Fruit fly (Drosophila melanogaster) whole organism, embryonic: Measurements from ENCODE around the gene GXIVsPLA2.

ENCODE experiments used
- ATbp ChIP-seq: fragments of 200-800 bp; sonication (Bioruptor generic); optimal IDR thresholded peaks from 2 replicates; lab custom pipeline; 2017; ENCODE audit warnings: missing biosample characterization, mild to moderate bottlenecking, missing genetic modification characterization, missing genetic modification reagents
- Ada2b ChIP-seq: fragments of 200-800 bp; sonication (Bioruptor generic); IDR thresholded peaks from 2 replicates; pipeline ENCODE4 v1.3.6; 2022; ENCODE audit warnings: missing biosample characterization, missing genetic modification characterization
- Aef1 ChIP-seq: fragments of 200-800 bp; sonication (Bioruptor generic); IDR thresholded peaks from 3 replicates; pipeline ENCODE4 v1.3.6; 2022; ENCODE audit warnings: missing biosample characterization, missing genetic modification characterization
- Antp ChIP-seq: fragments of 200-800 bp; sonication (Bioruptor generic); optimal IDR thresholded peaks from 3 replicates; lab custom pipeline; 2016; ENCODE audit warnings: missing biosample characterization, missing genetic modification characterization
- Atf-2 ChIP-seq: fragments of 200-800 bp; sonication (Bioruptor generic); optimal IDR thresholded peaks from 2 replicates; lab custom pipeline; 2016; ENCODE audit warnings: missing biosample characterization, missing genetic modification characterization
- Blimp-1 ChIP-seq: fragments of 200-800 bp; sonication (Bioruptor generic); optimal IDR thresholded peaks from 3 replicates; lab custom pipeline; 2018; ENCODE audit warnings: missing biosample characterization, missing genetic modification characterization, mild to moderate bottlenecking, moderate library complexity, missing genetic modification reagents
- CG10366 ChIP-seq: fragments of 200-800 bp; sonication (Bioruptor generic); IDR thresholded peaks from 2 replicates; pipeline ENCODE4 v1.3.6; 2022; ENCODE audit warnings: missing biosample characterization, missing genetic modification characterization
- CG11696 ChIP-seq: fragments of 200-800 bp; sonication (Bioruptor generic); IDR thresholded peaks from 2 replicates; pipeline ENCODE4 v1.3.6; 2022; ENCODE audit warnings: missing biosample characterization, missing genetic modification characterization
- CG1233 ChIP-seq: fragments of 200-800 bp; sonication (Bioruptor generic); optimal IDR thresholded peaks from 4 replicates; lab custom pipeline; 2018; ENCODE audit warnings: missing biosample characterization, mild to moderate bottlenecking, missing genetic modification characterization
- CG15514 ChIP-seq: fragments of 200-800 bp; sonication (Bioruptor generic); optimal IDR thresholded peaks from 3 replicates; lab custom pipeline; 2017; ENCODE audit warnings: missing biosample characterization, missing genetic modification characterization, mild to moderate bottlenecking, moderate library complexity, missing genetic modification reagents
- CG17328 ChIP-seq: fragments of 200-800 bp; sonication (Bioruptor generic); IDR thresholded peaks from 2 replicates; pipeline ENCODE4 v1.3.6; 2022; ENCODE audit warnings: missing biosample characterization, missing genetic modification characterization
- CG18619 ChIP-seq: fragments of 200-800 bp; sonication (Bioruptor generic); optimal IDR thresholded peaks from 3 replicates; lab custom pipeline; 2017; ENCODE audit warnings: missing biosample characterization, mild to moderate bottlenecking, missing genetic modification characterization
- CG2678 ChIP-seq: fragments of 200-800 bp; sonication (Bioruptor generic); optimal IDR thresholded peaks from 3 replicates; lab custom pipeline; 2019; ENCODE audit warnings: missing biosample characterization, mild to moderate bottlenecking, missing genetic modification characterization, moderate library complexity
- CG3163 ChIP-seq: fragments of 200-800 bp; sonication (Bioruptor generic); optimal IDR thresholded peaks from 3 replicates; lab custom pipeline; 2016; ENCODE audit warnings: missing biosample characterization, missing genetic modification characterization
- CG3281 ChIP-seq: fragments of 200-800 bp; sonication (Bioruptor generic); optimal IDR thresholded peaks from 3 replicates; lab custom pipeline; 2017; ENCODE audit warnings: missing biosample characterization, mild to moderate bottlenecking, missing genetic modification characterization
- CG33213 ChIP-seq: fragments of 200-800 bp; sonication (Bioruptor generic); optimal IDR thresholded peaks from 3 replicates; lab custom pipeline; 2016; ENCODE audit warnings: missing biosample characterization, missing genetic modification characterization
- CG3407 ChIP-seq: fragments of 200-800 bp; sonication (Bioruptor generic); optimal IDR thresholded peaks from 2 replicates; lab custom pipeline; 2018; ENCODE audit warnings: missing biosample characterization, mild to moderate bottlenecking, missing genetic modification characterization
- CG3726 ChIP-seq: fragments of 200-800 bp; sonication (Bioruptor generic); IDR thresholded peaks from 3 replicates; pipeline ENCODE4, ENCODE4 v1.3.6; 2022; ENCODE audit warnings: missing biosample characterization, missing genetic modification characterization
- CG43689 ChIP-seq: fragments of 200-800 bp; sonication (Bioruptor generic); IDR thresholded peaks from 2 replicates; pipeline ENCODE4 v1.3.6; 2022; ENCODE audit warnings: missing biosample characterization, missing genetic modification characterization
- CG4707 ChIP-seq: fragments of 200-800 bp; sonication (Bioruptor generic); optimal IDR thresholded peaks from 2 replicates; lab custom pipeline; 2018; ENCODE audit warnings: missing biosample characterization, mild to moderate bottlenecking, missing genetic modification characterization, moderate library complexity
- CG4820 ChIP-seq: fragments of 200-800 bp; sonication (Bioruptor generic); optimal IDR thresholded peaks from 3 replicates; lab custom pipeline; 2016; ENCODE audit warnings: missing biosample characterization, missing genetic modification characterization
- CG5953 ChIP-seq: fragments of 200-800 bp; sonication (Bioruptor generic); IDR thresholded peaks from 2 replicates; pipeline ENCODE4 v1.3.6; 2022; ENCODE audit warnings: missing biosample characterization, missing genetic modification characterization
- CG6854 ChIP-seq: fragments of 200-800 bp; sonication (Bioruptor generic); optimal IDR thresholded peaks from 3 replicates; lab custom pipeline; 2017; ENCODE audit warnings: missing biosample characterization, mild to moderate bottlenecking, missing genetic modification characterization
- CG7745 ChIP-seq: fragments of 200-800 bp; sonication (Bioruptor generic); optimal IDR thresholded peaks from 2 replicates; lab custom pipeline; 2018; ENCODE audit warnings: missing biosample characterization, mild to moderate bottlenecking, missing genetic modification characterization, moderate library complexity
- Dek ChIP-seq: fragments of 200-800 bp; sonication (Bioruptor generic); optimal IDR thresholded peaks from 3 replicates; lab custom pipeline; 2019; ENCODE audit warnings: missing biosample characterization, mild to moderate bottlenecking, missing genetic modification characterization, moderate library complexity
- Dll ChIP-seq: fragments of 200-800 bp; sonication (Bioruptor generic); IDR thresholded peaks from 4 replicates; pipeline ENCODE4 v1.3.6; 2022; ENCODE audit warnings: missing biosample characterization, missing genetic modification characterization; ENCODE audit not compliant: partially characterized antibody
- Drgx ChIP-seq: fragments of 200-800 bp; sonication (Bioruptor generic); IDR thresholded peaks from 2 replicates; pipeline ENCODE4 v1.3.6; 2022; ENCODE audit warnings: missing biosample characterization, missing genetic modification characterization
- E2f2 ChIP-seq: fragments of 200-800 bp; sonication (Bioruptor generic); IDR thresholded peaks from 2 replicates; pipeline ENCODE4 v1.3.6; 2022; ENCODE audit warnings: missing biosample characterization, missing genetic modification characterization
- Oli ChIP-seq: fragments of 200-800 bp; sonication (Bioruptor generic); optimal IDR thresholded peaks from 2 replicates; lab custom pipeline; 2018; ENCODE audit warnings: missing biosample characterization, mild to moderate bottlenecking, missing genetic modification characterization, moderate library complexity
- Pdp1 ChIP-seq, 2 experiments: fragments of 200-800 bp; sonication (Bioruptor generic); optimal IDR thresholded peaks; 3 replicates each; lab custom pipeline; 2016; ENCODE audit warnings: missing biosample characterization in 2 of 2, missing genetic modification characterization in 2 of 2, mild to moderate bottlenecking in 1 of 2, moderate library complexity in 1 of 2
- Six4 ChIP-seq: fragments of 200-800 bp; sonication (Bioruptor generic); optimal IDR thresholded peaks from 2 replicates; lab custom pipeline; 2016; ENCODE audit warnings: missing biosample characterization, missing genetic modification characterization
- Ssrp ChIP-seq: fragments of 200-800 bp; sonication (Bioruptor generic); optimal IDR thresholded peaks from 2 replicates; lab custom pipeline; 2018; ENCODE audit warnings: missing biosample characterization, mild to moderate bottlenecking, missing genetic modification characterization, moderate library complexity
- amos ChIP-seq: fragments of 200-800 bp; sonication (Bioruptor generic); IDR thresholded peaks from 2 replicates; pipeline ENCODE4 v1.3.6; 2022; ENCODE audit warnings: missing biosample characterization, missing genetic modification characterization; ENCODE audit not compliant: partially characterized antibody
- ase ChIP-seq: fragments of 200-800 bp; sonication (Bioruptor generic); IDR thresholded peaks from 3 replicates; pipeline ENCODE4 v1.3.6; 2022; ENCODE audit warnings: missing biosample characterization, missing genetic modification characterization
- az2 ChIP-seq: fragments of 200-800 bp; sonication (Bioruptor generic); optimal IDR thresholded peaks from 3 replicates; lab custom pipeline; 2016; ENCODE audit warnings: missing biosample characterization, missing genetic modification characterization
- cas ChIP-seq: fragments of 200-800 bp; sonication (Bioruptor generic); IDR thresholded peaks from 2 replicates; pipeline ENCODE4 v1.3.6; 2022; ENCODE audit warnings: missing biosample characterization, missing genetic modification characterization
- dan ChIP-seq: fragments of 200-800 bp; sonication (Bioruptor generic); IDR thresholded peaks from 2 replicates; pipeline ENCODE4 v1.3.6; 2022; ENCODE audit warnings: missing biosample characterization, missing genetic modification characterization
- dimm ChIP-seq: fragments of 200-800 bp; sonication (Bioruptor generic); IDR thresholded peaks from 2 replicates; pipeline ENCODE4 v1.3.6; 2022; ENCODE audit warnings: missing biosample characterization, missing genetic modification characterization
- gfzf ChIP-seq: fragments of 200-800 bp; sonication (Bioruptor generic); optimal IDR thresholded peaks from 2 replicates; lab custom pipeline; 2016; ENCODE audit warnings: missing biosample characterization, mild to moderate bottlenecking, missing genetic modification characterization, moderate library complexity
- hb ChIP-seq: fragments of 200-800 bp; sonication (Bioruptor generic); IDR thresholded peaks from 3 replicates; pipeline ENCODE4 v1.3.6; 2022; ENCODE audit warnings: missing biosample characterization, missing genetic modification characterization; ENCODE audit not compliant: partially characterized antibody
- hth ChIP-seq: fragments of >200 bp; optimal IDR thresholded peaks from 2 replicates; lab custom pipeline; 2017; ENCODE audit warnings: inconsistent platforms
- oc ChIP-seq: fragments of 200-800 bp; sonication (Bioruptor generic); optimal IDR thresholded peaks from 2 replicates; lab custom pipeline; 2018; ENCODE audit warnings: missing biosample characterization, mild to moderate bottlenecking, missing genetic modification characterization, moderate library complexity
- onecut ChIP-seq: fragments of 200-800 bp; sonication (Bioruptor generic); IDR thresholded peaks from 2 replicates; pipeline ENCODE4 v1.3.6; 2022; ENCODE audit warnings: missing biosample characterization, missing genetic modification characterization
- pros ChIP-seq: fragments of 200-800 bp; sonication (Bioruptor generic); optimal IDR thresholded peaks from 3 replicates; lab custom pipeline; 2019; ENCODE audit warnings: missing biosample characterization, mild to moderate bottlenecking, missing genetic modification characterization, moderate library complexity
- sd ChIP-seq: fragments of 200-800 bp; sonication (Bioruptor generic); optimal IDR thresholded peaks from 3 replicates; lab custom pipeline; 2018; ENCODE audit warnings: missing biosample characterization, mild to moderate bottlenecking, missing genetic modification characterization, moderate library complexity
- sim ChIP-seq: fragments of 200-800 bp; sonication (Bioruptor generic); IDR thresholded peaks from 2 replicates; pipeline ENCODE4 v1.3.6; 2022; ENCODE audit warnings: missing biosample characterization, missing genetic modification characterization
- slp2 ChIP-seq: fragments of 200-800 bp; sonication (Bioruptor generic); optimal IDR thresholded peaks from 2 replicates; lab custom pipeline; 2016; ENCODE audit warnings: missing biosample characterization, missing genetic modification characterization
- stwl ChIP-seq: fragments of 200-800 bp; sonication (Bioruptor generic); optimal IDR thresholded peaks from 3 replicates; lab custom pipeline; 2018; ENCODE audit warnings: missing biosample characterization, mild to moderate bottlenecking, missing genetic modification characterization, moderate library complexity
- tap ChIP-seq: fragments of 200-800 bp; optimal IDR thresholded peaks from 3 replicates; lab custom pipeline; 2019; ENCODE audit warnings: missing biosample characterization, mild to moderate bottlenecking, missing genetic modification characterization, moderate library complexity

GXIVsPLA2 gene

DNA sequence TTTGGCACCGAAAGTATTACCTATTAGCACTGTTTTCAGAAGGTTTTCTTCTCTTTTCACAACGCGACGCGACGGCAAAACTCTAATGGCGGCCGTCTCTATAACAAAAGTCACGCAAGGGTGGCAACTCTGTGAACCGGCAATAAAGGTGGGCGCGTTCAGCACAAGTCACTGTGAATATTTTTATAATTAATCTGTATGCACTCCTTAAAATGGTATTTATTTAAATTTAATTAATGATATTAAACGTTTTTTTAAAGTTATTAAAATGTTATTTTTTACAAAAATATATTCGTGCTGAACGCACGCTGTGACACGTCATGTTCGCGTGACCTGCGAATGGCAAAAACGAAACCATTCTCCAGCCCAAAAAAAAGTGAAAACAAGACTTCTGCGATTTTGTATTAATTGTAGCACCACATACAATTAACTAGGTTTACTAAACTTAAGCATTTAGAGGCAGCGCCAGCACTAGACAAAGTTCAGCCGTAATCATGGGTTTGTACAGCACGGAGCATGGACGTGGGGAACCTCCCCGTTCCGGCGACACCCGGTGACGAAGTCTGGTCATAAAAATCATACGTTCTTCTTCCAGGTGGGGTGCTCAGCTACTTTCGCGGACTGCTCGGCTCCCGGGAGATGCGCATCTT is 28.0 kb downstream of the GXIVsPLA2 start, which contains the start of the genes brm and Arl1 (continued):
- TF ChIP-seq tap (tag; lab: Kevin White, UChicago): peak; percentile 96
- peak; percentile 94 for TF ChIP-seq CG11696 (GFP tag; lab: Robert Waterston, UW)
- peak; percentile 95 for TF ChIP-seq Six4 (GFP tag; lab: Kevin White, UChicago)
- TF ChIP-seq CG10366 (GFP tag; lab: Robert Waterston, UW): peak; percentile 99
- peak; percentile 97 for TF ChIP-seq CG5953 (GFP tag; lab: Robert Waterston, UW)
- TF ChIP-seq dimm (GFP tag; lab: Robert Waterston, UW): peak; percentile 96
- peak; percentile 46 for TF ChIP-seq CG3163
- peak; percentile 98 for TF ChIP-seq CG18619
- peak; percentile 97 for TF ChIP-seq Dek (tag; lab: Kevin White, UChicago)
- TF ChIP-seq CG3281 (GFP tag; lab: Kevin White, UChicago): peak; percentile 99
- TF ChIP-seq Oli (tag; lab: Kevin White, UChicago): peak; percentile 97
- peak; percentile 99 for TF ChIP-seq Drgx (GFP tag; lab: Robert Waterston, UW)
- TF ChIP-seq CG7745 (tag; lab: Kevin White, UChicago): peak; percentile 33
- peak; percentile 86 for TF ChIP-seq E2f2
- peak; percentile 76 for TF ChIP-seq pros (GFP tag; lab: Kevin White, UChicago)
- TF ChIP-seq CG4820 (GFP tag; lab: Kevin White, UChicago): peak; percentile 97
- peak; percentile 99 for TF ChIP-seq CG1233 (GFP tag; lab: Kevin White, UChicago)
- peak; percentile 92 to 93 for TF ChIP-seq Pdp1 (GFP tag; optimal IDR thresholded peaks at IDR 0.05; lab: Kevin White, UChicago)
- peak; percentile 99 for TF ChIP-seq Aef1 (GFP tag; lab: Robert Waterston, UW)
- TF ChIP-seq CG15514 (GFP tag; lab: Kevin White, UChicago): peak; percentile 94
- peak; percentile 78 for TF ChIP-seq Antp (GFP tag; lab: Kevin White, UChicago)
- peak; percentile 83 for TF ChIP-seq CG4707 (GFP tag; lab: Kevin White, UChicago)
- peak; percentile 95 for TF ChIP-seq Blimp-1 (GFP tag; lab: Kevin White, UChicago)
- TF ChIP-seq hb (GFP tag; lab: Robert Waterston, UW): no peak
- TF ChIP-seq CG2678 (tag; lab: Kevin White, UChicago): peak; percentile 99
- TF ChIP-seq sd (tag; lab: Kevin White, UChicago): peak; percentile 91
- TF ChIP-seq stwl (tag; lab: Kevin White, UChicago): no peak
- TF ChIP-seq Atf-2: peak; percentile 73
- peak; percentile 99 for TF ChIP-seq Ada2b (GFP tag; lab: Robert Waterston, UW)
- TF ChIP-seq CG3407 (GFP tag; lab: Kevin White, UChicago): peak; percentile 94
- peak; percentile 59; the same call in 2 of the 4 replicates for TF ChIP-seq Dll (GFP tag; lab: Robert Waterston, UW)
- peak; percentile 90 for TF ChIP-seq ATbp (GFP tag; lab: Kevin White, UChicago)
- TF ChIP-seq sim (GFP tag; lab: Robert Waterston, UW): peak; percentile 97
- TF ChIP-seq CG17328 (GFP tag; lab: Robert Waterston, UW): peak; percentile 99
- peak; percentile 98 for TF ChIP-seq Ssrp
- peak; percentile 98 for TF ChIP-seq cas (GFP tag; lab: Robert Waterston, UW)
- peak; percentile 40; the same call in 1 of the 2 replicates for TF ChIP-seq amos (GFP tag; lab: Robert Waterston, UW)
- peak; percentile 97 for TF ChIP-seq az2
- TF ChIP-seq CG43689: peak; percentile 96
- peak; percentile 95 for TF ChIP-seq onecut (GFP tag; lab: Robert Waterston, UW)
- TF ChIP-seq ase (GFP tag; lab: Robert Waterston, UW): peak; percentile 99
- peak; percentile 96 for TF ChIP-seq oc (tag; lab: Kevin White, UChicago)
- TF ChIP-seq slp2 (GFP tag; lab: Kevin White, UChicago): peak; percentile 62
- TF ChIP-seq CG3726 (GFP tag; lab: Robert Waterston, UW): peak; percentile 98
- peak; percentile 95 for TF ChIP-seq dan (GFP tag; lab: Robert Waterston, UW)
- no peak for TF ChIP-seq hth (lab: Kevin White, UChicago)
- TF ChIP-seq gfzf: no peak
- peak; percentile 94 for TF ChIP-seq CG6854
- TF ChIP-seq CG33213 (GFP tag; lab: Kevin White, UChicago): peak; percentile 74
